Worm (Caenorhabditis elegans) whole organism, early embryonic: ENCODE data around the gene lite-1.

Experiments
- aly-1 ChIP-seq: sonication (generic microtip); optimal IDR thresholded peaks from 2 replicates; lab custom pipeline; 2016; ENCODE audit warnings: missing genetic modification characterization, missing compliant biosample characterization
- ama-1 ChIP-seq: fragments of 150-350 bp; optimal IDR thresholded peaks from 2 replicates; lab custom pipeline; 2014
- ets-7 ChIP-seq: sonication (generic microtip); optimal IDR thresholded peaks from 2 replicates; lab custom pipeline; 2016; ENCODE audit warnings: missing genotype, missing genetic modification characterization, missing compliant biosample characterization
- hmbx-1 ChIP-seq: sonication (generic microtip); optimal IDR thresholded peaks from 2 replicates; lab custom pipeline; 2016; ENCODE audit warnings: mild to moderate bottlenecking, missing genetic modification characterization, missing compliant biosample characterization
- hmg-4 ChIP-seq: fragments of 200-800 bp; sonication (Bioruptor generic); optimal IDR thresholded peaks from 2 replicates; lab custom pipeline; 2018; ENCODE audit warnings: mild to moderate bottlenecking, missing genetic modification characterization, missing compliant biosample characterization
- hnd-1 ChIP-seq: sonication (generic microtip); optimal IDR thresholded peaks from 2 replicates; lab custom pipeline; 2016; ENCODE audit warnings: missing genetic modification characterization, missing compliant biosample characterization
- pes-1 ChIP-seq: fragments of 200-800 bp; sonication (Bioruptor generic); IDR thresholded peaks from 2 replicates; pipeline ENCODE4 v1.3.6; 2022; ENCODE audit warnings: missing genetic modification reagents, missing genetic modification characterization, missing compliant biosample characterization
- sea-1 ChIP-seq: fragments of 200-800 bp; sonication (Bioruptor generic); conservative IDR thresholded peaks from 2 replicates; pipeline ENCODE4 v1.3.6; 2022; ENCODE audit warnings: missing genetic modification characterization, missing compliant biosample characterization

DNA sequence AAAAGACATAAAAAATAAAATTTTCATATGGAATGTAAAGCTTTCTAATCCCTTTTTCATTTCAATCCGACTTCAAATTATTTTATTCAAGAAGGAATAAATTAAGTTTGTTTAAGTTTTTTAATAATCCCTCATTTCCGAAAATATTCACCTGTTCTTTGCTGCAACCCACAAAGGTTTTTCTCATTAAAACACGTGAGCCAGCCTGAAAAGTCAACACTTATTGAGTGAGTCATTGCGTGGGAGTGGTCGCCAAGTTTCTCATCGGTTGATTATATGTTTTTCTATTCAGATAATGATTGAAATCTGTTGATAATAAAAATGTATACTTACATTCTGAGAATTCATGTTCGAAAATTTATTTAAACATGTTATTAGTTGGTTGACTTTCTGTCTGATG, 14.9 kb upstream of the lite-1 start:
- TF ChIP-seq hmbx-1 (tag; lab: Kevin White, UChicago): no peak
- TF ChIP-seq ama-1 (lab: Kevin White, UChicago): no peak
- TF ChIP-seq aly-1 (tag; lab: Kevin White, UChicago): no peak
- TF ChIP-seq hnd-1 (tag; lab: Kevin White, UChicago): no peak
- TF ChIP-seq ets-7: no peak
- no peak for TF ChIP-seq sea-1
- no peak for TF ChIP-seq hmg-4 (GFP tag; lab: Kevin White, UChicago)
- no peak for TF ChIP-seq pes-1 (GFP tag; lab: Robert Waterston, UW)
